Fruit fly (Drosophila melanogaster): ENCODE results near the gene CG10098.

CG10098 gene

dm6 chr3R:7130827-7131226 lies 6.5 kb downstream of the CG10098 start (continued):
- TF ChIP-seq dm (GFP tag; optimal IDR thresholded peaks at IDR 0.05) (no peak), Vsx1 (GFP tag; optimal IDR thresholded peaks at IDR 0.05) (no peak), CG2875 (GFP tag; optimal IDR thresholded peaks at IDR 0.05) (no peak), Kr (GFP tag; optimal IDR thresholded peaks at IDR 0.05) (no peak), CG10431 (GFP tag; optimal IDR thresholded peaks at IDR 0.05) (no peak), NFAT (GFP tag; IDR thresholded peaks at IDR 0.05) (no peak), prd (optimal IDR thresholded peaks at IDR 0.05) (no peak), prd (GFP tag; IDR thresholded peaks at IDR 0.05) (no peak), CG6689 (GFP tag; IDR thresholded peaks at IDR 0.05) (no peak), CG34422 (GFP tag; IDR thresholded peaks at IDR 0.05) (no peak), bigmax (GFP tag; optimal IDR thresholded peaks at IDR 0.05) (no peak), CG12236 (GFP tag; optimal IDR thresholded peaks at IDR 0.05) (no peak), ase (GFP tag; IDR thresholded peaks at IDR 0.05) (no peak), ssp (GFP tag; IDR thresholded peaks at IDR 0.05) (no peak), CHES-1-like (GFP tag; optimal IDR thresholded peaks at IDR 0.05) (no peak), Fer1 (GFP tag; optimal IDR thresholded peaks at IDR 0.05) (peak; percentile 62), Trl (optimal IDR thresholded peaks at IDR 0.05) (no peak), Trl (GFP tag; optimal IDR thresholded peaks at IDR 0.05) (no peak), az2 (GFP tag; optimal IDR thresholded peaks at IDR 0.05) (peak; percentile 15), CG31441 (GFP tag; IDR thresholded peaks at IDR 0.05) (no peak), CG7839 (tag; optimal IDR thresholded peaks at IDR 0.05) (no peak), slou (GFP tag; optimal IDR thresholded peaks at IDR 0.05) (no peak), crol (GFP tag; IDR thresholded peaks at IDR 0.05) (no peak), sqz (GFP tag; optimal IDR thresholded peaks at IDR 0.05) (no peak), CG15514 (GFP tag; optimal IDR thresholded peaks at IDR 0.05) (peak; percentile 2), grn (GFP tag; optimal IDR thresholded peaks at IDR 0.05) (no peak), fd3F (GFP tag; optimal IDR thresholded peaks at IDR 0.05) (no peak), kni (GFP tag; optimal IDR thresholded peaks at IDR 0.05) (no peak), CG10274 (GFP tag; optimal IDR thresholded peaks at IDR 0.05) (no peak), Hsf (GFP tag; optimal IDR thresholded peaks at IDR 0.05) (no peak), zen (tag; optimal IDR thresholded peaks at IDR 0.05) (no peak), Atf6 (GFP tag; IDR thresholded peaks at IDR 0.05) (no peak), CG12071 (GFP tag; optimal IDR thresholded peaks at IDR 0.05) (no peak), pb (GFP tag; optimal IDR thresholded peaks at IDR 0.05) (no peak), PHDP (tag; optimal IDR thresholded peaks at IDR 0.05) (no peak), jigr1 (GFP tag; IDR thresholded peaks at IDR 0.05) (no peak), CG6254 (GFP tag; optimal IDR thresholded peaks at IDR 0.05) (no peak), lola (GFP tag; optimal IDR thresholded peaks at IDR 0.05) (no peak), CG10979 (tag; optimal IDR thresholded peaks at IDR 0.05) (no peak), CG5953 (GFP tag; IDR thresholded peaks at IDR 0.05) (0 out of 2 replicates have a peak, but pooled peaks have one; percentile 15), Ets97D (GFP tag; optimal IDR thresholded peaks at IDR 0.05) (peak; percentile 1), CG16813 (GFP tag; IDR thresholded peaks at IDR 0.05; ENCODE audit: partially characterized antibody) (peak; percentile 94), br (optimal IDR thresholded peaks at IDR 0.05) (no peak), gcm (GFP tag; optimal IDR thresholded peaks at IDR 0.05) (no peak), CG17361 (GFP tag; IDR thresholded peaks at IDR 0.05) (no peak), HLH3B (GFP tag; IDR thresholded peaks at IDR 0.05) (0 out of 2 replicates have a peak, but pooled peaks have one; percentile 10), CG10462 (GFP tag; optimal IDR thresholded peaks at IDR 0.05) (no peak), CG31365 (tag; optimal IDR thresholded peaks at IDR 0.05) (peak; percentile 29), abd-A (tag; optimal IDR thresholded peaks at IDR 0.05) (peak; percentile 33), CG1529 (GFP tag; optimal IDR thresholded peaks at IDR 0.05) (no peak), ind (GFP tag; optimal IDR thresholded peaks at IDR 0.05) (no peak), trem (tag; optimal IDR thresholded peaks at IDR 0.05) (peak; percentile 73), dan (GFP tag; IDR thresholded peaks at IDR 0.05) (no peak)
